Worm (Caenorhabditis elegans) whole organism, L3 larva: Measurements from ENCODE around the gene C33B4.4.

Source experiments
- aly-2 ChIP-seq: fragments of 150-350 bp; optimal IDR thresholded peaks from 2 replicates; lab custom pipeline; 2014; ENCODE audit warnings: missing biosample characterization, missing genetic modification characterization
- ama-1 ChIP-seq: fragments of 150-350 bp; optimal IDR thresholded peaks from 2 replicates; lab custom pipeline; 2018
- ceh-28 ChIP-seq: fragments of 150-350 bp; optimal IDR thresholded peaks from 2 replicates; lab custom pipeline; 2014; ENCODE audit warnings: missing biosample characterization, missing genetic modification reagents, missing genetic modification characterization
- fkh-10 ChIP-seq: sonication (generic microtip); optimal IDR thresholded peaks from 2 replicates; lab custom pipeline; 2017; ENCODE audit warnings: missing biosample characterization, missing genetic modification reagents, missing genetic modification characterization
- lin-15B ChIP-seq: fragments of 150-350 bp; optimal IDR thresholded peaks from 2 replicates; lab custom pipeline; 2014; ENCODE audit warnings: missing biosample characterization, missing genetic modification characterization
- mml-1 ChIP-seq: fragments of 150-350 bp; sonication (generic microtip); optimal IDR thresholded peaks from 3 replicates; lab custom pipeline; 2014; ENCODE audit warnings: missing biosample characterization, missing genetic modification characterization
- nhr-76 ChIP-seq: fragments of 150-350 bp; sonication (generic microtip); optimal IDR thresholded peaks from 5 replicates; lab custom pipeline; 2014; ENCODE audit warnings: missing biosample characterization, missing genetic modification characterization
- pha-4 ChIP-seq: fragments of 150-350 bp; optimal IDR thresholded peaks from 2 replicates; lab custom pipeline; 2014; ENCODE audit warnings: missing biosample characterization, missing genetic modification reagents, missing genetic modification characterization
- skn-1 ChIP-seq: fragments of 150-350 bp; optimal IDR thresholded peaks from 2 replicates; lab custom pipeline; 2014; ENCODE audit warnings: missing biosample characterization, missing genetic modification characterization
- snpc-4 ChIP-seq: fragments of 150-350 bp; optimal IDR thresholded peaks from 2 replicates; lab custom pipeline; 2014; ENCODE audit warnings: missing biosample characterization, missing genetic modification characterization
- tbx-2 ChIP-seq: sonication (generic microtip); optimal IDR thresholded peaks from 2 replicates; lab custom pipeline; 2016; ENCODE audit warnings: mild to moderate bottlenecking, missing genetic modification characterization, missing compliant biosample characterization
- unc-39 ChIP-seq: sonication (generic microtip); optimal IDR thresholded peaks from 4 replicates; lab custom pipeline; 2017; ENCODE audit warnings: missing biosample characterization, missing genetic modification characterization
- unc-62 ChIP-seq: fragments of 150-350 bp; sonication (generic microtip); optimal IDR thresholded peaks from 4 replicates; lab custom pipeline; 2014; ENCODE audit warnings: missing biosample characterization, missing genetic modification reagents, missing genetic modification characterization

DNA sequence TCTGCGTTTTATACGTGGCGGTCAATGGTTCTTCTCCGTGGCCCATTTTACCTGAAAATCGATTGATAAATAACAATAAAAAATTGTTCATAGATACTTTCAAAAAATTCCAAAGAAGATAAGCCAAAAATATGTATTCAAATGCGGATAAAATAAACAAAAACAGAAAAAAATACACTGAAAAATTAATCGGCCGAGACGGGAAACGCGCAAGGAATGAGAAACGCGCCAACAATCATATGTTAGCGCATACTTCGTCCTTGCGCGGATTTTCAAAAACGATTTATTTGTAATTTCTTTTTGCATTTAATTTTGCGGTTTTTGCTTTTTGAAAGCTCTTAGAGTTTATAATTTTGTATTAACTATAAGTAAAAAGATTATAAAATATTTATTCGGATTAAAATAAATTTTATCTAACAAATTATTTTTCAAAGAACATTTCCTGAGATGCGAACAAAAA is 37.6 kb downstream of the C33B4.4 start, which contains the start of gene nduf-11:
- TF ChIP-seq pha-4 (peak; percentile 93), lin-15B (tag; lab: Kevin White, UChicago) (peak; percentile 89), ceh-28 (tag; lab: Kevin White, UChicago) (peak; percentile 67), unc-62 (GFP tag; lab: Kevin White, UChicago) (peak; percentile 32), unc-39 (no peak), snpc-4 (tag; lab: Kevin White, UChicago) (peak; percentile 86), aly-2 (no peak), fkh-10 (GFP tag; lab: Kevin White, UChicago) (peak; percentile 26), nhr-76 (tag; lab: Kevin White, UChicago) (no peak), mml-1 (tag; lab: Kevin White, UChicago) (no peak), tbx-2 (tag; lab: Kevin White, UChicago) (peak; percentile 69), ama-1 (lab: Kevin White, UChicago) (peak; percentile 84), skn-1 (peak; percentile 84)
